Worm (Caenorhabditis elegans) whole organism, L2 larva: ENCODE data around the gene arl-5.

Source experiments
- C34F6.9 ChIP-seq: fragments of 150-350 bp; optimal IDR thresholded peaks from 2 replicates; lab custom pipeline; 2014; ENCODE audit warnings: missing biosample characterization, missing genetic modification characterization
- F13H6.1 ChIP-seq: sonication (generic microtip); optimal IDR thresholded peaks from 2 replicates; lab custom pipeline; 2016; ENCODE audit warnings: missing genetic modification characterization, missing compliant biosample characterization
- R02D3.7 ChIP-seq: fragments of 150-350 bp; optimal IDR thresholded peaks from 2 replicates; lab custom pipeline; 2014; ENCODE audit warnings: missing biosample characterization, missing genetic modification characterization
- ZK546.5 ChIP-seq: sonication (generic microtip); optimal IDR thresholded peaks from 2 replicates; lab custom pipeline; 2017; ENCODE audit warnings: missing biosample characterization, missing genetic modification characterization
- alr-1 ChIP-seq: fragments of 150-350 bp; optimal IDR thresholded peaks from 2 replicates; lab custom pipeline; 2014; ENCODE audit warnings: missing biosample characterization, missing genetic modification characterization
- blmp-1 ChIP-seq: sonication (generic microtip); optimal IDR thresholded peaks from 2 replicates; lab custom pipeline; 2017; ENCODE audit warnings: missing genetic modification characterization, mild to moderate bottlenecking, missing compliant biosample characterization, antibody characterized with exemption, moderate library complexity; ENCODE audit not compliant: insufficient read depth
- ceh-16 ChIP-seq: fragments of 150-350 bp; optimal IDR thresholded peaks from 2 replicates; lab custom pipeline; 2014; ENCODE audit warnings: missing biosample characterization, missing genetic modification characterization
- ceh-82 ChIP-seq: fragments of 150-350 bp; optimal IDR thresholded peaks from 2 replicates; lab custom pipeline; 2014; ENCODE audit warnings: missing biosample characterization, missing genetic modification characterization
- crh-2 ChIP-seq: sonication (generic microtip); optimal IDR thresholded peaks from 2 replicates; lab custom pipeline; 2017; ENCODE audit warnings: missing biosample characterization, missing genetic modification characterization
- dmd-4 ChIP-seq: sonication (generic microtip); optimal IDR thresholded peaks from 2 replicates; lab custom pipeline; 2017; ENCODE audit warnings: missing biosample characterization, missing genetic modification characterization
- egl-27 ChIP-seq: sonication (generic microtip); optimal IDR thresholded peaks from 3 replicates; lab custom pipeline; 2017; ENCODE audit warnings: missing biosample characterization, missing genetic modification reagents, missing genetic modification characterization
- elt-1 ChIP-seq: fragments of 150-350 bp; optimal IDR thresholded peaks from 2 replicates; lab custom pipeline; 2014; ENCODE audit warnings: missing biosample characterization, missing genetic modification characterization
- elt-3 ChIP-seq: sonication (generic microtip); optimal IDR thresholded peaks from 2 replicates; lab custom pipeline; 2017; ENCODE audit warnings: missing biosample characterization, missing genetic modification characterization
- fos-1 ChIP-seq: fragments of 150-350 bp; optimal IDR thresholded peaks from 2 replicates; lab custom pipeline; 2014; ENCODE audit warnings: missing biosample characterization, missing genetic modification characterization
- gmeb-1 ChIP-seq: fragments of 150-350 bp; optimal IDR thresholded peaks from 2 replicates; lab custom pipeline; 2014; ENCODE audit warnings: missing biosample characterization, missing genetic modification characterization
- lin-11 ChIP-seq: fragments of 150-350 bp; sonication (generic microtip); optimal IDR thresholded peaks from 2 replicates; lab custom pipeline; 2014; ENCODE audit warnings: missing biosample characterization, missing genetic modification characterization, inconsistent platforms, mixed read lengths
- lin-39 ChIP-seq: fragments of 150-350 bp; optimal IDR thresholded peaks from 2 replicates; lab custom pipeline; 2014; ENCODE audit warnings: missing biosample characterization, missing genetic modification reagents, missing genetic modification characterization
- lsy-2 ChIP-seq, 2 experiments: fragments of 150-350 bp in 1 of 2; sonication (generic microtip) in 1 of 2; optimal IDR thresholded peaks; 2 replicates each; lab custom pipeline; 2014 to 2017; ENCODE audit warnings: missing biosample characterization in 2 of 2, missing genetic modification characterization in 2 of 2
- mab-5 ChIP-seq: fragments of 150-350 bp; optimal IDR thresholded peaks from 2 replicates; lab custom pipeline; 2014; ENCODE audit warnings: missing biosample characterization, missing genetic modification characterization
- mdl-1 ChIP-seq, 2 experiments: fragments of 150-350 bp in 1 of 2; sonication (generic microtip) in 1 of 2; optimal IDR thresholded peaks; 2 replicates each; lab custom pipeline; 2017; ENCODE audit warnings: missing biosample characterization in 2 of 2, missing genetic modification characterization in 2 of 2
- nhr-10 ChIP-seq: sonication (generic microtip); optimal IDR thresholded peaks from 2 replicates; lab custom pipeline; 2017; ENCODE audit warnings: missing biosample characterization, missing genetic modification characterization
- nhr-11 ChIP-seq: fragments of 150-350 bp; optimal IDR thresholded peaks from 2 replicates; lab custom pipeline; 2014; ENCODE audit warnings: missing biosample characterization, missing genetic modification characterization
- nhr-12 ChIP-seq: fragments of 150-350 bp; optimal IDR thresholded peaks from 2 replicates; lab custom pipeline; 2014; ENCODE audit warnings: missing biosample characterization, missing genetic modification characterization
- nhr-129 ChIP-seq: fragments of 150-350 bp; optimal IDR thresholded peaks from 2 replicates; lab custom pipeline; 2014; ENCODE audit warnings: missing biosample characterization, missing genetic modification characterization
- nhr-21 ChIP-seq: fragments of 150-350 bp; optimal IDR thresholded peaks from 2 replicates; lab custom pipeline; 2014; ENCODE audit warnings: missing biosample characterization, missing genetic modification characterization
- nhr-23 ChIP-seq: fragments of 150-350 bp; optimal IDR thresholded peaks from 2 replicates; lab custom pipeline; 2014; ENCODE audit warnings: missing biosample characterization, missing genetic modification reagents, missing genetic modification characterization
- nhr-237 ChIP-seq: fragments of 150-350 bp; optimal IDR thresholded peaks from 2 replicates; lab custom pipeline; 2014; ENCODE audit warnings: missing biosample characterization, missing genetic modification characterization
- nhr-25 ChIP-seq: fragments of 150-350 bp; sonication (generic microtip); optimal IDR thresholded peaks from 3 replicates; lab custom pipeline; 2014; ENCODE audit warnings: missing biosample characterization, missing genetic modification characterization
- nhr-6 ChIP-seq: fragments of 150-350 bp; optimal IDR thresholded peaks from 2 replicates; lab custom pipeline; 2014; ENCODE audit warnings: missing biosample characterization, missing genetic modification characterization
- nhr-77 ChIP-seq: fragments of 150-350 bp; optimal IDR thresholded peaks from 2 replicates; lab custom pipeline; 2014; ENCODE audit warnings: missing biosample characterization, missing genetic modification characterization
- peb-1 ChIP-seq: fragments of 150-350 bp; optimal IDR thresholded peaks from 2 replicates; lab custom pipeline; 2014; ENCODE audit warnings: missing biosample characterization, missing genetic modification characterization
- skn-1 ChIP-seq: sonication (generic microtip); optimal IDR thresholded peaks from 2 replicates; lab custom pipeline; 2017; ENCODE audit warnings: missing biosample characterization, missing genetic modification characterization
- sma-3 ChIP-seq: sonication (generic microtip); optimal IDR thresholded peaks from 2 replicates; lab custom pipeline; 2016; ENCODE audit warnings: missing genetic modification reagents, missing genetic modification characterization, missing compliant biosample characterization
- sma-9 ChIP-seq, 2 experiments: fragments of 150-350 bp in 1 of 2; sonication (generic microtip) in 1 of 2; optimal IDR thresholded peaks; 2 replicates each; lab custom pipeline; 2014 to 2016; ENCODE audit warnings: missing genetic modification characterization in 2 of 2, mild to moderate bottlenecking in 1 of 2, missing biosample characterization in 1 of 2, missing compliant biosample characterization in 1 of 2, missing genetic modification reagents in 1 of 2, moderate library complexity in 1 of 2
- snpc-4 ChIP-seq: fragments of 150-350 bp; optimal IDR thresholded peaks from 2 replicates; lab custom pipeline; 2014; ENCODE audit warnings: missing biosample characterization, missing genetic modification characterization
- unc-39 ChIP-seq: fragments of 150-350 bp; optimal IDR thresholded peaks from 2 replicates; lab custom pipeline; 2014; ENCODE audit warnings: missing biosample characterization, missing genetic modification characterization
- unc-55 ChIP-seq: fragments of 150-350 bp; sonication (generic microtip); optimal IDR thresholded peaks from 3 replicates; lab custom pipeline; 2014; ENCODE audit warnings: missing biosample characterization, missing genetic modification reagents, missing genetic modification characterization
- zag-1 ChIP-seq: fragments of 150-350 bp; optimal IDR thresholded peaks from 2 replicates; lab custom pipeline; 2014; ENCODE audit warnings: missing biosample characterization, missing genetic modification characterization
- ztf-1 ChIP-seq: fragments of 200-800 bp; sonication (Bioruptor generic); conservative IDR thresholded peaks from 2 replicates; pipeline ENCODE4 v1.3.6; 2022; ENCODE audit warnings: missing genetic modification characterization, missing compliant biosample characterization
- ztf-11 ChIP-seq: sonication (generic microtip); optimal IDR thresholded peaks from 2 replicates; lab custom pipeline; 2017; ENCODE audit warnings: missing biosample characterization, missing genetic modification characterization
- ztf-4 ChIP-seq: fragments of 150-350 bp; optimal IDR thresholded peaks from 2 replicates; lab custom pipeline; 2014; ENCODE audit warnings: missing biosample characterization, missing genetic modification characterization

Gene arl-5

ce11 chrIII:9822942-9823341 lies at the start of gene arl-5:
Gene arl-5 (plus strand): TSS chrIII:9823242.
- TF ChIP-seq sma-9 (GFP tag; optimal IDR thresholded peaks at IDR 0.05; lab: Kevin White, UChicago) (no peak), sma-9 (tag; optimal IDR thresholded peaks at IDR 0.05; lab: Kevin White, UChicago) (no peak), lin-39 (tag; lab: Kevin White, UChicago) (no peak), nhr-237 (tag; lab: Kevin White, UChicago) (no peak), snpc-4 (tag; lab: Kevin White, UChicago) (no peak), nhr-12 (tag; lab: Kevin White, UChicago) (no peak), ztf-1 (GFP tag; lab: Robert Waterston, UW) (no peak), ceh-82 (tag; lab: Kevin White, UChicago) (no peak), blmp-1 (tag; lab: Kevin White, UChicago) (no peak), nhr-21 (no peak), nhr-10 (tag; lab: Kevin White, UChicago) (no peak), alr-1 (tag; lab: Kevin White, UChicago) (no peak), nhr-11 (tag; lab: Kevin White, UChicago) (no peak), elt-1 (tag; lab: Kevin White, UChicago) (no peak)

ce11 chrIII:9775916-9776315 lies 47.1 kb upstream of the arl-5 start:
- TF ChIP-seq gmeb-1 (tag; lab: Kevin White, UChicago), result peak; percentile 59
- TF ChIP-seq nhr-77 (tag; lab: Kevin White, UChicago), result no peak
- no peak for TF ChIP-seq zag-1 (tag; lab: Kevin White, UChicago)
- TF ChIP-seq blmp-1 (tag; lab: Kevin White, UChicago), result no peak
- TF ChIP-seq nhr-6 (tag; lab: Kevin White, UChicago), result no peak
- no peak for TF ChIP-seq R02D3.7 (tag; lab: Kevin White, UChicago)
- TF ChIP-seq egl-27 (tag; lab: Kevin White, UChicago), result no peak
- no peak for TF ChIP-seq nhr-12 (tag; lab: Kevin White, UChicago)
- no peak for TF ChIP-seq dmd-4 (tag; lab: Kevin White, UChicago)
- TF ChIP-seq nhr-23 (tag; lab: Kevin White, UChicago), result no peak
- no peak for TF ChIP-seq nhr-21
- no peak for TF ChIP-seq ZK546.5 (tag; lab: Kevin White, UChicago)
- TF ChIP-seq ztf-4, result no peak
- peak; percentile 27 for TF ChIP-seq unc-55 (GFP tag; lab: Kevin White, UChicago)
- TF ChIP-seq lin-11 (tag; lab: Kevin White, UChicago), result no peak
- no peak for TF ChIP-seq nhr-237 (tag; lab: Kevin White, UChicago)
- peak in 1 of 2 experiments; percentile 39 for TF ChIP-seq lsy-2 (tag; optimal IDR thresholded peaks at IDR 0.05; lab: Kevin White, UChicago)
- no peak for TF ChIP-seq alr-1 (tag; lab: Kevin White, UChicago)
- TF ChIP-seq ceh-16 (tag; lab: Kevin White, UChicago), result no peak
- no peak for TF ChIP-seq F13H6.1 (tag; lab: Kevin White, UChicago)
- TF ChIP-seq peb-1, result no peak
- no peak for TF ChIP-seq mab-5 (tag; lab: Kevin White, UChicago)
- TF ChIP-seq ceh-82 (tag; lab: Kevin White, UChicago), result no peak
- no peak for TF ChIP-seq elt-3 (tag; lab: Kevin White, UChicago)
- TF ChIP-seq nhr-11 (tag; lab: Kevin White, UChicago), result no peak
- no peak for TF ChIP-seq ztf-1 (GFP tag; lab: Robert Waterston, UW)

- TF ChIP-seq mab-5 (tag; lab: Kevin White, UChicago), result no peak
- TF ChIP-seq skn-1 (tag; lab: Kevin White, UChicago), result no peak
- TF ChIP-seq ztf-4, result no peak
- no peak for TF ChIP-seq F13H6.1 (tag; lab: Kevin White, UChicago)
- TF ChIP-seq C34F6.9 (tag; lab: Kevin White, UChicago), result peak; percentile 22
- no peak for TF ChIP-seq fos-1 (tag; lab: Kevin White, UChicago)
- TF ChIP-seq unc-39 (tag; lab: Kevin White, UChicago), result no peak
- peak in 1 of 2 experiments; percentile 15 for TF ChIP-seq lsy-2 (tag; optimal IDR thresholded peaks at IDR 0.05; lab: Kevin White, UChicago)
- peak; percentile 5 for TF ChIP-seq nhr-129 (tag; lab: Kevin White, UChicago)
Observed at ce11 chrIII:9776323-9776722, 46.7 kb upstream of the arl-5 start, which contains the start of gene usp-46. Gene usp-46 (plus strand): TSS chrIII:9776623.

ce11 chrIII:9779080-9779479 lies 44.0 kb upstream of the arl-5 start:
- no peak for TF ChIP-seq ceh-82 (tag; lab: Kevin White, UChicago)
- no peak for TF ChIP-seq nhr-6 (tag; lab: Kevin White, UChicago)
- no peak for TF ChIP-seq ztf-11 (tag; lab: Kevin White, UChicago)
- no peak for TF ChIP-seq crh-2 (tag; lab: Kevin White, UChicago)
- TF ChIP-seq blmp-1 (tag; lab: Kevin White, UChicago), result no peak
- TF ChIP-seq nhr-10 (tag; lab: Kevin White, UChicago), result no peak
- TF ChIP-seq mdl-1 (tag; optimal IDR thresholded peaks at IDR 0.05; lab: Kevin White, UChicago), result no peak
- TF ChIP-seq ztf-1 (GFP tag; lab: Robert Waterston, UW), result no peak
- no peak for TF ChIP-seq nhr-21
- TF ChIP-seq ZK546.5 (tag; lab: Kevin White, UChicago), result no peak
- TF ChIP-seq nhr-25 (tag; lab: Kevin White, UChicago), result no peak
- no peak for TF ChIP-seq sma-3 (GFP tag; lab: Kevin White, UChicago)
- no peak for TF ChIP-seq fos-1 (tag; lab: Kevin White, UChicago)
- TF ChIP-seq nhr-77 (tag; lab: Kevin White, UChicago), result no peak
